Fruit fly (Drosophila melanogaster) whole organism, pupa: ENCODE data around the gene JIL-1.

ENCODE experiments used
- CG10348 ChIP-seq: fragments of 200-800 bp; sonication (Bioruptor generic); IDR thresholded peaks from 2 replicates; pipeline ENCODE4 v1.3.6; 2022; ENCODE audit warnings: missing biosample characterization, missing genetic modification characterization
- CG12605 ChIP-seq: fragments of 200-800 bp; sonication (Bioruptor generic); IDR thresholded peaks from 2 replicates; pipeline ENCODE4 v1.3.6; 2022; ENCODE audit warnings: missing biosample characterization, missing genetic modification characterization
- CG9948 ChIP-seq: fragments of 200-800 bp; sonication (Bioruptor generic); optimal IDR thresholded peaks from 2 replicates; lab custom pipeline; 2018; ENCODE audit warnings: missing biosample characterization, mild to moderate bottlenecking, missing genetic modification characterization, moderate library complexity
- fd96Ca ChIP-seq: fragments of 200-800 bp; sonication (Bioruptor generic); IDR thresholded peaks from 3 replicates; pipeline ENCODE4 v1.3.6; 2022; ENCODE audit warnings: missing biosample characterization, missing genetic modification characterization
- rn ChIP-seq: fragments of 200-800 bp; sonication (Bioruptor generic); IDR thresholded peaks from 2 replicates; pipeline ENCODE4 v1.3.6; 2022; ENCODE audit warnings: missing biosample characterization, missing genetic modification characterization

dm6 chr3L:11103773-11104172 lies 10.8 kb upstream of the JIL-1 start, which contains the start of gene CG32071:
- TF ChIP-seq CG12605 (GFP tag; lab: Robert Waterston, UW) (no peak), CG10348 (GFP tag; lab: Robert Waterston, UW) (no peak), CG9948 (tag; lab: Kevin White, UChicago) (no peak), rn (GFP tag; lab: Robert Waterston, UW) (no peak), fd96Ca (GFP tag; lab: Robert Waterston, UW) (no peak)
